Fruit fly (Drosophila melanogaster) S2 (cell line): ENCODE results near the gene CG15022.

Experiments used
- CG8478 ChIP-seq: fragments of >200 bp; optimal IDR thresholded peaks from 2 replicates; lab custom pipeline; 2018
- CTCF ChIP-seq, 2 experiments: fragments of >200 bp; optimal IDR thresholded peaks; 2 replicates each; lab custom pipeline; 2018

Gene CG15022

dm6 chr3L:4460307-4461088, at the start of gene CG15022:
Gene CG15022 (minus strand): TSS chr3L:4460317.
- no peak for TF ChIP-seq CG8478 (lab: Kevin White, UChicago)
- TF ChIP-seq CTCF (optimal IDR thresholded peaks at IDR 0.05; lab: Kevin White, UChicago), result no peak

DNA sequence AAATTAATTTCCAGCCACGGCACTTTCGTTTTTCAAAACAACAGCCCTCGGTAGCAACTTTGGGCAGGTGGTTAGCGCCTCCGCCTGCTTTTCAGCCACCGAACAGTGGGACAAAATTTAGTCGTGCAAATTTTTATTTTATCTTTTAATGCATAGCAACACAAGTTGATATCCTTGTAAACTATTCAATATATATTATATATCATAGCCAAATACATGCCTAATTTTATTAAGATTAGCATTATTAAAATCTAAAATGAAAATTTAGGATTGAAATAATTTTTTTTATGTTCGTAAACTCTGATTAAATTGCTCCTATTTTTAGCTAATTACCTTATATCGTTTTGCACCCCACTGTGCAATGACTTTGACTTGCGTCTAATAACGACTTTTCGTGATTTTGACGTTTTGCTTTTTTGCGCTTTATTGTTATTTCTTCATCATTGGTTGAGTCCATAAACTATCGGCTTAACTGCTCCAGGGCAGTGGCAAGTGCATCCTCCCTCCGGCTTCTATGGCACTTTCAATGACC, 48.9 kb upstream of the CG15022 start:
- no peak for TF ChIP-seq CTCF (optimal IDR thresholded peaks at IDR 0.05; lab: Kevin White, UChicago)
- no peak for TF ChIP-seq CG8478 (lab: Kevin White, UChicago)

dm6 chr3L:4508307-4508706, 48.2 kb upstream of the CG15022 start, which contains the start of gene NT1:
Gene NT1 (minus strand): TSS chr3L:4508433.
- no peak for TF ChIP-seq CG8478 (lab: Kevin White, UChicago)
- no peak for TF ChIP-seq CTCF (optimal IDR thresholded peaks at IDR 0.05; lab: Kevin White, UChicago)

dm6 chr3L:4507846-4508245, 47.7 kb upstream of the CG15022 start:
- TF ChIP-seq CTCF (optimal IDR thresholded peaks at IDR 0.05; lab: Kevin White, UChicago) (no peak), CG8478 (lab: Kevin White, UChicago) (no peak)

DNA sequence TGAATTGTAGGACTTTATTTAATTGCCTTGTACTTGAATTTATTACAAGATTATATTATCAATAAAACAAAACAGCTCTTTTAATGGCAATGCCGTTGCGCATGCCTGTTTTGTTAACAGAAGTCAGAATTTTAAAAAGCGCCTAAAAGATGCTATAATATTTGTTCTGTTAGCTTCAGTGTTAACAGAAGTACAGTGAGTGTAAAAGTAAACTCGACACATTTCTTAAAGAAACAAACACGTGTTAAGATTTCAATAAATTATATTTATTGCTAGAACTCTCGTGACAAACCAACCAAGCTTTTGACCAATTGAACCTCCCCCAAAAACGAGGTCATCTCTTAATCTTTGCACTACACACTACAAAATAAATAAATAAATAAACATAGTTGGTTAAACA, 41.3 kb upstream of the CG15022 start:
- TF ChIP-seq CTCF (optimal IDR thresholded peaks at IDR 0.05; lab: Kevin White, UChicago), result no peak
- TF ChIP-seq CG8478 (lab: Kevin White, UChicago), result no peak

DNA sequence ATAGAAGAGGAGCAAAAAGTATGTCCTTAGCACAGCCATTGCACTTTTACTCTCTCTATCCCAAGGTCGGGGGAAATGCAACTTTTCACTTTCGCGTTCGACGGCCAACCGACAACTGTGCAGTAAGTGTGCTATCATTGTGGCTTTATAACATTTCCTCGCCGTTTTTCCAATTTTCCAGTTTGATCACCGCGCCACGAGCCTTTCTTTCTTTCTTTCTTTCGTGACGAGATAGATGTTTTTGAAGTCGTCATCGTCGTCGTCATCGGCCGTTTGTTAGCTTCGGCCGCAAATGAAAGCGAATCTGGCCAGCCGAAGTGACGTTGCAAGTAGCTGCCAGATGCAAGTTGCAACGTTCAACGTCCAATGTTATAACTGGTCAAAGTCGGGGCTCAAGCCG, 40.3 kb upstream of the CG15022 start, which contains the start of gene CG13720:
Gene CG13720 (minus strand): TSS at position 101 of the 400 bp plus-strand sequence.
- TF ChIP-seq CTCF (optimal IDR thresholded peaks at IDR 0.05; lab: Kevin White, UChicago), result no peak
- TF ChIP-seq CG8478 (lab: Kevin White, UChicago), result no peak

DNA sequence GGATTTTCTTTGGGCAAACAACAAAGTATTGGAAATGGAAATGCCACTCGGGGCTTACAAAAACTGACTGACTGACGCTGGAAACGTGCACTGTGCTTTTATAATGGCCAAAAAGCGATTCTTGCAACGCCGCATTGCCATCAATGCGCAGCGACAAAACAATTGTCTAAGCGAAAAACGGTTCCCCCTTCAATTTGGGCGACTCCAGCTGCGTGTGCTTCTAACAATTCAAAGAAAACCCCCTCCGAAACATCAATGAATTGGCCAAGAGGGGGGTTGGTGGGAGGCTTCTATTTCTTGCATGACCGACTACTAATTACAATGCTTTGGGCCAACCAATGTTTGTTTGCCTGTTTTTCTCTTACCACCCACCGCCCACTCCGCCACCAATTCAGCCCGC, 37.6 kb upstream of the CG15022 start, which contains the start of gene CG13721:
Gene CG13721 (minus strand): TSS at position 101 of the 400 bp plus-strand sequence.
- TF ChIP-seq CG8478 (lab: Kevin White, UChicago) (no peak), CTCF (optimal IDR thresholded peaks at IDR 0.05; lab: Kevin White, UChicago) (no peak)

- TF ChIP-seq CG8478 (lab: Kevin White, UChicago), result no peak
- no peak for TF ChIP-seq CTCF (optimal IDR thresholded peaks at IDR 0.05; lab: Kevin White, UChicago)
Measured at dm6 chr3L:4494603-4495002, 34.5 kb upstream of the CG15022 start.

- TF ChIP-seq CTCF (optimal IDR thresholded peaks at IDR 0.05; lab: Kevin White, UChicago) (no peak), CG8478 (lab: Kevin White, UChicago) (no peak)
Measured at dm6 chr3L:4493609-4494008, 33.5 kb upstream of the CG15022 start.

- no peak for TF ChIP-seq CTCF (optimal IDR thresholded peaks at IDR 0.05; lab: Kevin White, UChicago)
- no peak for TF ChIP-seq CG8478 (lab: Kevin White, UChicago)
Measured at dm6 chr3L:4490702-4491243, 30.7 kb upstream of the CG15022 start, which contains the start of gene CG13722. Gene CG13722 (minus strand): TSS chr3L:4490963.

DNA sequence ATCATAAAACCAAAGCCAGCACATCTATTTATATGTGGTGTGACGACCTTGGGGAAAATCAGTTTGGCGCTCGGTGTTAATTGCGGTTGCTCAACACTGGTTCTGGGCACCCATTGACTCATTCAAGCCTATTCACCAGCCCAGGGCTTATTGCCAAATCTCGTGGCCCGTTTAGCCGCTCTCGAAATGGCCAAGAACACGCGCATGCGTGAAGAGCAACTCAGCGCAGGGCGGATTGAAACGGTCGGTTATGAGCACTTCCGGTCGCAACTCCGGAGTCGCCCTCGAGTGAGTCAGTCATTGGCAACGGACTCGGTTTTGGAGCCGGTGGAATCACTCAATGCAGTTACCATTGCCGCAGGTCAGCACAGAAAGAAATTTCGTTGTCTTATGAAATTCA, 29.4 kb upstream of the CG15022 start:
- TF ChIP-seq CG8478 (lab: Kevin White, UChicago) (no peak), CTCF (optimal IDR thresholded peaks at IDR 0.05; lab: Kevin White, UChicago) (no peak)

DNA sequence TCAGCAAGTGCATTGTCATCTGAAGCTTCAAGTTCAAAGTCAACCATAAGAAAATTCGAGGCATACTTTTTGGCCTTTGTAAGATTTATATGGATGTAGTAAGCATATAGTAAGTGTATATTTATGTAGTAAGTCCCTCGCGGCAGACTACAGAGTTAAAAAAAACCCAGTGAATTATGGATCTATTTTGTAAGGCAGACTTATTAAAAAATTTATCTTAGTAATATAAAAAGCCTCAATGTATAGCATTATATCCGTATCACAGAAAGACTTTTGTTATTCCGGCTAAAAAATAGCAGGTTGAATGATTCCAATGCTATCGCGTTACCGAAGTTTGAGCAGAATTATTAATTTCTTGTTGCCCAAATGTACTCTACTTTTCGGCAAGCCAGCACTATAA, 24.5 kb upstream of the CG15022 start:
- TF ChIP-seq CTCF (optimal IDR thresholded peaks at IDR 0.05; lab: Kevin White, UChicago) (no peak), CG8478 (lab: Kevin White, UChicago) (no peak)

DNA sequence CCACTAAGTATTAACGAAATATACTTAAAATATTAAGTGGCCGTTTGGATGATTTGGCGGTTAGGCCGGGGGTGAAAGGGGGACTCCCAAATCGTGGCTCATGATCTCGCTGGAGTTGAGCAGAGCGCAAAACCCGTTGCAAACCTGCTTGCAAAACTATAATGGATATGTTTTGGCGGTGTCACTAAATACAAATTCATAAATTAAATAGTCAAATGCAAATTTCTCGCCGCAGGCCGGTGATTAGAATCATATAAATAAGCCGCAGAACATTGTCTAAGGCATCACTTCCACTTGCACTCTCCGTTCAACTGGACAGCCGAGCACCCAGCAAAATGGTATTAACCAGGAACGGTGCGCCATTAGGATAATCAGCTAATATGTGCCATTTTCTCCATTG, 22.4 kb upstream of the CG15022 start, which contains the start of gene CG11350:
Gene CG11350 (plus strand): TSS at position 301 of the 400 bp plus-strand sequence.
- TF ChIP-seq CTCF (optimal IDR thresholded peaks at IDR 0.05; lab: Kevin White, UChicago), result no peak
- no peak for TF ChIP-seq CG8478 (lab: Kevin White, UChicago)

dm6 chr3L:4480764-4481163, 20.6 kb upstream of the CG15022 start:
- TF ChIP-seq CG8478 (lab: Kevin White, UChicago) (no peak), CTCF (optimal IDR thresholded peaks at IDR 0.05; lab: Kevin White, UChicago) (no peak)

- no peak for TF ChIP-seq CG8478 (lab: Kevin White, UChicago)
- no peak for TF ChIP-seq CTCF (optimal IDR thresholded peaks at IDR 0.05; lab: Kevin White, UChicago)
Measured at dm6 chr3L:4479938-4480337, 19.8 kb upstream of the CG15022 start, which contains the start of gene CG7465. Gene CG7465 (plus strand): TSS chr3L:4480283.
